Worm (Caenorhabditis elegans): ENCODE results near the gene Y39A1A.2.

Gene Y39A1A.2

DNA sequence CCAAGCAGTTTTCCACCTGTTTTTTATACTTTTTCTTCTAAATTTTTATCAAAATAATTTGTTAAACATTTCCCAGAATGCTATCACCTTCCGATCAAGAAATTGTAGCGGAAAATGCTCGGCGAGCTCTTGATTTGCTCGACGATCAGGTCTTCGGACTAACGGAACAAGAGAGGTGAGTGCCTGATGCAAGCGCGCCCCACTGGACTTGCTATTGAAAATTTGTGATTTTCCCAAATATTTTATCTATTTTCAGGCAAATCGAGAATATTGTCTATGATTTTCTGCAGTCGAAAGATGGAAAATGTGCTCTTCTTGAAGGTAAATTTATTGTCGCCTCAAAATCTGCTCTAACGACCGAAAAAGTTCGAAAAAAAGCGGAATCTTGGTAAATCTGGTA, 42.7 kb upstream of the Y39A1A.2 start, which contains the start of gene orc-4:
orc-4 (plus strand) TSS at position 77 of the 400 bp plus-strand sequence.
- TF ChIP-seq unc-62 (GFP tag; optimal IDR thresholded peaks at IDR 0.05 in 1 of 2) = no peak
- TF ChIP-seq unc-62 (tag; optimal IDR thresholded peaks at IDR 0.05) = no peak
- TF ChIP-seq ZK546.5 (tag; optimal IDR thresholded peaks at IDR 0.05) = no peak
- peak in 1 of 2 experiments; percentile 16 for TF ChIP-seq lsy-2 (tag; optimal IDR thresholded peaks at IDR 0.05)
- TF ChIP-seq daf-16 (GFP tag; optimal IDR thresholded peaks at IDR 0.05) = no peak
- TF ChIP-seq daf-16 (tag; optimal IDR thresholded peaks at IDR 0.05) = peak; percentile 16
- peak; percentile 37 for TF ChIP-seq mes-2 (tag; optimal IDR thresholded peaks at IDR 0.05; ENCODE audit: poor library complexity, severe bottlenecking)
- TF ChIP-seq lin-38 (GFP tag; IDR thresholded peaks at IDR 0.05) = peak; percentile 84

- TF ChIP-seq ama-1 (optimal IDR thresholded peaks at IDR 0.05) (no peak), dmd-8 (GFP tag; IDR thresholded peaks at IDR 0.05) (no peak), lin-15B (tag; optimal IDR thresholded peaks at IDR 0.05) (no peak), hmg-1.1 (GFP tag; IDR thresholded peaks at IDR 0.05) (0 out of 2 replicates have a peak, but pooled peaks have one; percentile 48), hlh-30 (tag; optimal IDR thresholded peaks at IDR 0.05; ENCODE audit: insufficient read depth) (peak; percentile 12), nhr-28 (tag; optimal IDR thresholded peaks at IDR 0.05) (peak; percentile 9), unc-130 (GFP tag; optimal IDR thresholded peaks at IDR 0.05) (peak; percentile 32), daf-16 (GFP tag; optimal IDR thresholded peaks at IDR 0.05) (no peak), daf-16 (tag; optimal IDR thresholded peaks at IDR 0.05) (peak; percentile 30), aha-1 (tag) (peak; percentile 67), ceh-20 (GFP tag; IDR thresholded peaks at IDR 0.05) (no peak), arid-1 (GFP tag; conservative IDR thresholded peaks at IDR 0.05) (no peak), F10B5.3 (tag; optimal IDR thresholded peaks at IDR 0.05) (no peak), nhr-6 (tag; optimal IDR thresholded peaks at IDR 0.05) (peak; percentile 47), gei-8 (GFP tag; optimal IDR thresholded peaks at IDR 0.05) (no peak), F44E2.7 (GFP tag; IDR thresholded peaks at IDR 0.05) (no peak), mep-1 (tag; optimal IDR thresholded peaks at IDR 0.05) (peak; percentile 26), dmd-6 (GFP tag; IDR thresholded peaks at IDR 0.05) (no peak), nhr-11 (tag; optimal IDR thresholded peaks at IDR 0.05) (no peak), pha-4 (GFP tag; IDR thresholded peaks at IDR 0.05) (no peak), pha-4 (tag; optimal IDR thresholded peaks at IDR 0.05) (no peak), ceh-82 (tag; optimal IDR thresholded peaks at IDR 0.05) (no peak), dve-1 (tag; optimal IDR thresholded peaks at IDR 0.05; ENCODE audit: insufficient read depth) (peak; percentile 56), ces-1 (GFP tag; optimal IDR thresholded peaks at IDR 0.05) (no peak), mes-2 (tag; optimal IDR thresholded peaks at IDR 0.05; ENCODE audit: poor library complexity, severe bottlenecking) (peak; percentile 68), lsy-2 (tag; optimal IDR thresholded peaks at IDR 0.05) (peak; percentile 69 to 99), nhr-48 (tag; optimal IDR thresholded peaks at IDR 0.05) (no peak), mxl-3 (GFP tag; optimal IDR thresholded peaks at IDR 0.05) (no peak), Y48G9A.11 (GFP tag; IDR thresholded peaks at IDR 0.05) (no peak), lir-3 (tag; optimal IDR thresholded peaks at IDR 0.05) (no peak), egl-27 (tag; optimal IDR thresholded peaks at IDR 0.05) (no peak), nhr-111 (GFP tag; optimal IDR thresholded peaks at IDR 0.05) (no peak), sdz-12 (GFP tag; optimal IDR thresholded peaks at IDR 0.05) (no peak), zag-1 (tag; optimal IDR thresholded peaks at IDR 0.05) (no peak), lin-38 (GFP tag; IDR thresholded peaks at IDR 0.05) (peak; percentile 69), cey-2 (tag; optimal IDR thresholded peaks at IDR 0.05; ENCODE audit: borderline replicate concordance, insufficient read depth) (no peak), Y75B8A.6 (GFP tag; IDR thresholded peaks at IDR 0.05) (no peak), dpl-1 (GFP tag; optimal IDR thresholded peaks at IDR 0.05) (peak; percentile 89)
Measured at ce11 chrIII:10642781-10643180, 39.4 kb upstream of the Y39A1A.2 start, which contains the start of the genes dhs-11 and orc-1. dhs-11 (minus strand) TSS chrIII:10642865. orc-1 (plus strand) TSS chrIII:10643129.
